Fruit fly (Drosophila melanogaster) Kc167 (cell line): ENCODE data around the gene CG14275.

Experiments used
- Myc ChIP-seq: fragments of >200 bp; optimal IDR thresholded peaks from 2 replicates; lab custom pipeline; 2017; ENCODE audit warnings: missing external identifiers
- psq ChIP-seq: fragments of >200 bp; optimal IDR thresholded peaks from 2 replicates; lab custom pipeline; 2017; ENCODE audit warnings: missing external identifiers

- TF ChIP-seq psq (no peak), Myc (no peak)
These were observed 34.1 kb downstream of the CG14275 start for dm6 chr2L:8361204-8361952.
